Fruit fly (Drosophila melanogaster) whole organism, embryonic: ENCODE data around the gene ppk26.

Experiments
- ATbp ChIP-seq: fragments of 200-800 bp; sonication (Bioruptor generic); optimal IDR thresholded peaks from 2 replicates; lab custom pipeline; 2017; ENCODE audit warnings: missing biosample characterization, mild to moderate bottlenecking, missing genetic modification characterization, missing genetic modification reagents
- Abd-B ChIP-seq: fragments of 200-800 bp; sonication (Bioruptor generic); optimal IDR thresholded peaks from 2 replicates; lab custom pipeline; 2018; ENCODE audit warnings: missing biosample characterization, mild to moderate bottlenecking, missing genetic modification characterization, moderate library complexity
- Ada2b ChIP-seq: fragments of 200-800 bp; sonication (Bioruptor generic); IDR thresholded peaks from 2 replicates; pipeline ENCODE4 v1.3.6; 2022; ENCODE audit warnings: missing biosample characterization, missing genetic modification characterization
- Blimp-1 ChIP-seq: fragments of 200-800 bp; sonication (Bioruptor generic); optimal IDR thresholded peaks from 3 replicates; lab custom pipeline; 2018; ENCODE audit warnings: missing biosample characterization, missing genetic modification characterization, mild to moderate bottlenecking, moderate library complexity, missing genetic modification reagents
- CG10654 ChIP-seq: fragments of 200-800 bp; sonication (Bioruptor generic); optimal IDR thresholded peaks from 2 replicates; lab custom pipeline; 2016; ENCODE audit warnings: missing biosample characterization, missing genetic modification characterization
- CG11695 ChIP-seq: fragments of 200-800 bp; sonication (Bioruptor generic); IDR thresholded peaks from 3 replicates; pipeline ENCODE4 v1.3.6; 2022; ENCODE audit warnings: missing biosample characterization, missing genetic modification characterization
- CG11696 ChIP-seq: fragments of 200-800 bp; sonication (Bioruptor generic); IDR thresholded peaks from 2 replicates; pipeline ENCODE4 v1.3.6; 2022; ENCODE audit warnings: missing biosample characterization, missing genetic modification characterization
- CG12071 ChIP-seq: fragments of 200-800 bp; sonication (Bioruptor generic); optimal IDR thresholded peaks from 3 replicates; lab custom pipeline; 2018; ENCODE audit warnings: missing biosample characterization, mild to moderate bottlenecking, missing genetic modification characterization
- CG12236 ChIP-seq: fragments of 200-800 bp; sonication (Bioruptor generic); optimal IDR thresholded peaks from 2 replicates; lab custom pipeline; 2016; ENCODE audit warnings: missing biosample characterization, missing genetic modification characterization
- CG13296 ChIP-seq: fragments of 200-800 bp; sonication (Bioruptor generic); optimal IDR thresholded peaks from 3 replicates; lab custom pipeline; 2018; ENCODE audit warnings: missing biosample characterization, mild to moderate bottlenecking, missing genetic modification characterization
- CG14014 ChIP-seq: fragments of 200-800 bp; sonication (Bioruptor generic); IDR thresholded peaks from 2 replicates; pipeline ENCODE4 v1.3.6; 2022; ENCODE audit warnings: missing biosample characterization, missing genetic modification characterization
- CG17328 ChIP-seq: fragments of 200-800 bp; sonication (Bioruptor generic); IDR thresholded peaks from 2 replicates; pipeline ENCODE4 v1.3.6; 2022; ENCODE audit warnings: missing biosample characterization, missing genetic modification characterization
- CG17385 ChIP-seq: fragments of 200-800 bp; sonication (Bioruptor generic); optimal IDR thresholded peaks from 3 replicates; lab custom pipeline; 2018; ENCODE audit warnings: missing biosample characterization, mild to moderate bottlenecking, missing genetic modification characterization
- CG17612 ChIP-seq: fragments of 200-800 bp; sonication (Bioruptor generic); IDR thresholded peaks from 2 replicates; pipeline ENCODE4 v1.3.6; 2022; ENCODE audit warnings: missing biosample characterization, missing genetic modification characterization
- CG1832 ChIP-seq: fragments of 200-800 bp; sonication (Bioruptor generic); optimal IDR thresholded peaks from 2 replicates; lab custom pipeline; 2017; ENCODE audit warnings: missing biosample characterization, mild to moderate bottlenecking, missing genetic modification characterization, inconsistent platforms
- CG31224 ChIP-seq: fragments of 200-800 bp; sonication (Bioruptor generic); IDR thresholded peaks from 2 replicates; pipeline ENCODE4 v1.3.6; 2022; ENCODE audit warnings: missing biosample characterization, missing genetic modification characterization
- CG3847 ChIP-seq: fragments of 200-800 bp; sonication (Bioruptor generic); IDR thresholded peaks from 2 replicates; pipeline ENCODE4 v1.3.6; 2022; ENCODE audit warnings: missing biosample characterization, missing genetic modification characterization
- CG7372 ChIP-seq: fragments of 200-800 bp; sonication (Bioruptor generic); IDR thresholded peaks from 2 replicates; pipeline ENCODE4 v1.3.6; 2022; ENCODE audit warnings: missing biosample characterization, missing genetic modification characterization
- CG7928 ChIP-seq: fragments of 200-800 bp; sonication (Bioruptor generic); optimal IDR thresholded peaks from 2 replicates; lab custom pipeline; 2017; ENCODE audit warnings: missing biosample characterization, mild to moderate bottlenecking, missing genetic modification characterization
- CG8388 ChIP-seq: fragments of 200-800 bp; sonication (Bioruptor generic); optimal IDR thresholded peaks from 2 replicates; lab custom pipeline; 2019; ENCODE audit warnings: missing biosample characterization, mild to moderate bottlenecking, missing genetic modification characterization, moderate library complexity
- CG9797 ChIP-seq: fragments of 200-800 bp; sonication (Bioruptor generic); optimal IDR thresholded peaks from 3 replicates; lab custom pipeline; 2018; ENCODE audit warnings: missing biosample characterization, mild to moderate bottlenecking, missing genetic modification characterization
- D19A ChIP-seq: fragments of 200-800 bp; optimal IDR thresholded peaks from 3 replicates; lab custom pipeline; 2019; ENCODE audit warnings: missing biosample characterization, mild to moderate bottlenecking, missing genetic modification characterization, moderate library complexity
- Hey ChIP-seq: fragments of 200-800 bp; sonication (Bioruptor generic); optimal IDR thresholded peaks from 3 replicates; lab custom pipeline; 2018; ENCODE audit warnings: missing biosample characterization, mild to moderate bottlenecking, missing genetic modification characterization
- Nf-YA ChIP-seq: fragments of 200-800 bp; sonication (Bioruptor generic); IDR thresholded peaks from 2 replicates; pipeline ENCODE4 v1.3.6; 2022; ENCODE audit warnings: missing biosample characterization, missing genetic modification characterization
- Nf-YC ChIP-seq: fragments of 200-800 bp; optimal IDR thresholded peaks from 3 replicates; lab custom pipeline; 2019; ENCODE audit warnings: missing biosample characterization, mild to moderate bottlenecking, missing genetic modification characterization, moderate library complexity
- Oli ChIP-seq: fragments of 200-800 bp; sonication (Bioruptor generic); optimal IDR thresholded peaks from 2 replicates; lab custom pipeline; 2018; ENCODE audit warnings: missing biosample characterization, mild to moderate bottlenecking, missing genetic modification characterization, moderate library complexity
- Opbp ChIP-seq: fragments of 200-800 bp; sonication (Bioruptor generic); IDR thresholded peaks from 3 replicates; pipeline ENCODE4 v1.3.6; 2022; ENCODE audit warnings: missing biosample characterization, missing genetic modification characterization; ENCODE audit not compliant: partially characterized antibody
- cato ChIP-seq: fragments of 200-800 bp; sonication (Bioruptor generic); optimal IDR thresholded peaks from 2 replicates; lab custom pipeline; 2016; ENCODE audit warnings: missing biosample characterization, missing genetic modification characterization, borderline replicate concordance
- disco-r ChIP-seq: fragments of 200-800 bp; sonication (Bioruptor generic); optimal IDR thresholded peaks from 2 replicates; lab custom pipeline; 2016; ENCODE audit warnings: missing biosample characterization, missing genetic modification characterization
- ftz-f1 ChIP-seq: fragments of 200-800 bp; sonication (Bioruptor generic); optimal IDR thresholded peaks from 2 replicates; lab custom pipeline; 2016; ENCODE audit warnings: missing biosample characterization, missing genetic modification characterization
- gcm2 ChIP-seq: fragments of 200-800 bp; sonication (Bioruptor generic); optimal IDR thresholded peaks from 2 replicates; lab custom pipeline; 2016; ENCODE audit warnings: missing biosample characterization, missing genetic modification characterization
- grau ChIP-seq: fragments of 200-800 bp; optimal IDR thresholded peaks from 3 replicates; lab custom pipeline; 2019; ENCODE audit warnings: missing biosample characterization, mild to moderate bottlenecking, missing genetic modification characterization, moderate library complexity
- kay ChIP-seq: fragments of 200-800 bp; sonication (Bioruptor generic); optimal IDR thresholded peaks from 2 replicates; lab custom pipeline; 2016; ENCODE audit warnings: missing biosample characterization, missing genetic modification characterization
- ken ChIP-seq: fragments of 200-800 bp; sonication (Bioruptor generic); IDR thresholded peaks from 3 replicates; pipeline ENCODE4 v1.3.6; 2022; ENCODE audit warnings: missing biosample characterization, missing genetic modification characterization
- nerfin-2 ChIP-seq: fragments of 200-800 bp; sonication (Bioruptor generic); IDR thresholded peaks from 2 replicates; pipeline ENCODE4 v1.3.6; 2022; ENCODE audit warnings: missing biosample characterization, missing genetic modification characterization; ENCODE audit not compliant: partially characterized antibody
- phol ChIP-seq: fragments of 200-800 bp; sonication (Bioruptor generic); optimal IDR thresholded peaks from 3 replicates; lab custom pipeline; 2018; ENCODE audit warnings: missing biosample characterization, mild to moderate bottlenecking, missing genetic modification characterization, moderate library complexity
- prd ChIP-seq, 3 experiments: fragments of >200 bp in 2 of 3; fragments of 200-800 bp in 1 of 3; sonication (Bioruptor generic) in 1 of 3; optimal IDR thresholded peaks in 2 of 3; IDR thresholded peaks in 1 of 3; 2 replicates in 2 of 3; 3 replicates in 1 of 3; pipeline versions ENCODE4 v1.3.6 to Lab custom; 2017 to 2022; ENCODE audit warnings: missing biosample characterization in 1 of 3, missing genetic modification characterization in 1 of 3
- ro ChIP-seq: fragments of 200-800 bp; sonication (Bioruptor generic); IDR thresholded peaks from 2 replicates; pipeline ENCODE4 v1.3.6; 2022; ENCODE audit warnings: missing biosample characterization, missing genetic modification characterization
- sens ChIP-seq: fragments of 200-800 bp; sonication (Bioruptor generic); peaks from one replicate; lab custom pipeline; 2016; ENCODE audit warnings: missing biosample characterization, missing genetic modification characterization
- shn ChIP-seq: fragments of 200-800 bp; sonication (Bioruptor generic); optimal IDR thresholded peaks from 3 replicates; lab custom pipeline; 2016; ENCODE audit warnings: missing biosample characterization, missing genetic modification characterization
- sima ChIP-seq: fragments of 200-800 bp; sonication (Bioruptor generic); optimal IDR thresholded peaks from 2 replicates; lab custom pipeline; 2016; ENCODE audit warnings: missing biosample characterization, missing genetic modification characterization
- slp2 ChIP-seq: fragments of 200-800 bp; sonication (Bioruptor generic); optimal IDR thresholded peaks from 2 replicates; lab custom pipeline; 2016; ENCODE audit warnings: missing biosample characterization, missing genetic modification characterization
- sob ChIP-seq: fragments of 200-800 bp; sonication (Bioruptor generic); IDR thresholded peaks from 2 replicates; pipeline ENCODE4 v1.3.6; 2022; ENCODE audit warnings: missing biosample characterization, missing genetic modification characterization
- sqz ChIP-seq: fragments of 200-800 bp; sonication (Bioruptor generic); optimal IDR thresholded peaks from 3 replicates; lab custom pipeline; 2018; ENCODE audit warnings: missing biosample characterization, mild to moderate bottlenecking, missing genetic modification characterization
- tup ChIP-seq: fragments of 200-800 bp; sonication (Bioruptor generic); optimal IDR thresholded peaks from 2 replicates; lab custom pipeline; 2016; ENCODE audit warnings: missing biosample characterization, mild to moderate bottlenecking, missing genetic modification characterization, moderate library complexity
- usp ChIP-seq: fragments of >200 bp; optimal IDR thresholded peaks from 2 replicates; lab custom pipeline; 2017; ENCODE audit warnings: missing biosample characterization, missing genetic modification characterization
- zen2 ChIP-seq: fragments of 200-800 bp; sonication (Bioruptor generic); IDR thresholded peaks from 3 replicates; pipeline ENCODE4 v1.3.6; 2022; ENCODE audit warnings: missing biosample characterization, missing genetic modification characterization; ENCODE audit not compliant: partially characterized antibody
- zfh1 ChIP-seq: fragments of 200-800 bp; sonication (Bioruptor generic); IDR thresholded peaks from 3 replicates; pipeline ENCODE4 v1.3.6; 2022; ENCODE audit warnings: missing biosample characterization, missing genetic modification characterization

Gene ppk26

dm6 chr3L:7434715-7435653, 21.0 kb upstream of the ppk26 start, which contains the start of gene Rac2 (continued):
- TF ChIP-seq CG17385 (GFP tag; lab: Kevin White, UChicago): peak; percentile 50
- TF ChIP-seq ro: no peak
- TF ChIP-seq CG31224 (GFP tag; lab: Robert Waterston, UW): 0 out of 2 replicates have a peak, but pooled peaks have one; percentile 13
- TF ChIP-seq disco-r (GFP tag; lab: Kevin White, UChicago): no peak
- peak; percentile 44 for TF ChIP-seq Nf-YC
- no peak for TF ChIP-seq cato
- no peak for TF ChIP-seq Abd-B (GFP tag; lab: Kevin White, UChicago)
- peak; percentile 85 for TF ChIP-seq shn (GFP tag; lab: Kevin White, UChicago)
- no peak for TF ChIP-seq CG9797 (GFP tag; lab: Kevin White, UChicago)
- TF ChIP-seq nerfin-2 (GFP tag; lab: Robert Waterston, UW): no peak
- 0 out of 2 replicates have a peak, but pooled peaks have one; percentile 10 for TF ChIP-seq CG17328 (GFP tag; lab: Robert Waterston, UW)
- TF ChIP-seq zen2 (GFP tag; lab: Robert Waterston, UW): 0 out of 3 replicates have a peak, but pooled peaks have one; percentile 41
- TF ChIP-seq CG10654 (GFP tag; lab: Kevin White, UChicago): no peak
- TF ChIP-seq Nf-YA: 0 out of 2 replicates have a peak, but pooled peaks have one; percentile 31
- TF ChIP-seq ken (GFP tag; lab: Robert Waterston, UW): 0 out of 3 replicates have a peak, but pooled peaks have one; percentile 4
- 0 out of 2 replicates have a peak, but pooled peaks have one; percentile 9 for TF ChIP-seq CG14014
- TF ChIP-seq Opbp: peak; percentile 53; the same call in 2 of the 3 replicates
- TF ChIP-seq phol (tag; lab: Kevin White, UChicago): no peak
- no peak for TF ChIP-seq CG12071
- no peak for TF ChIP-seq Ada2b
- peak; percentile 86 for TF ChIP-seq sens
- no peak for TF ChIP-seq prd (optimal IDR thresholded peaks at IDR 0.05; lab: Kevin White, UChicago)
- TF ChIP-seq prd (GFP tag; IDR thresholded peaks at IDR 0.05; lab: Robert Waterston, UW): peak; percentile 33; the same call in 2 of the 3 replicates
- no peak for TF ChIP-seq zfh1 (GFP tag; lab: Robert Waterston, UW)
- peak; percentile 90 for TF ChIP-seq grau
- TF ChIP-seq CG1832 (GFP tag; lab: Kevin White, UChicago): peak; percentile 95
- peak; percentile 64 for TF ChIP-seq sqz
- TF ChIP-seq CG3847 (GFP tag; lab: Robert Waterston, UW): peak; percentile 26; the same call in 1 of the 2 replicates
- TF ChIP-seq gcm2 (GFP tag; lab: Kevin White, UChicago): no peak
- TF ChIP-seq CG17612 (GFP tag; lab: Robert Waterston, UW): no peak
- TF ChIP-seq sob (GFP tag; lab: Robert Waterston, UW): peak; percentile 45; the same call in 1 of the 2 replicates
- no peak for TF ChIP-seq Oli (tag; lab: Kevin White, UChicago)
- TF ChIP-seq CG11696 (GFP tag; lab: Robert Waterston, UW): no peak
- TF ChIP-seq sima (GFP tag; lab: Kevin White, UChicago): no peak
- TF ChIP-seq CG7928: no peak
- no peak for TF ChIP-seq Hey (tag; lab: Kevin White, UChicago)
- peak; percentile 31 for TF ChIP-seq CG13296 (GFP tag; lab: Kevin White, UChicago)
- TF ChIP-seq usp (GFP tag; lab: Kevin White, UChicago): no peak
- TF ChIP-seq slp2 (GFP tag; lab: Kevin White, UChicago): no peak
- no peak for TF ChIP-seq tup (GFP tag; lab: Kevin White, UChicago)
- no peak for TF ChIP-seq ATbp (GFP tag; lab: Kevin White, UChicago)
- TF ChIP-seq kay: peak; percentile 100
- TF ChIP-seq CG7372 (GFP tag; lab: Robert Waterston, UW): no peak
- TF ChIP-seq ftz-f1 (GFP tag; lab: Kevin White, UChicago): peak; percentile 98
- peak; percentile 89 for TF ChIP-seq D19A (tag; lab: Kevin White, UChicago)
- no peak for TF ChIP-seq CG12236 (GFP tag; lab: Kevin White, UChicago)
- TF ChIP-seq CG11695 (GFP tag; lab: Robert Waterston, UW): 0 out of 3 replicates have a peak, but pooled peaks have one; percentile 27
- no peak for TF ChIP-seq CG8388
- TF ChIP-seq Blimp-1: no peak
